ENCODE assay signal across 4 fruit fly cellular contexts in genomic region chr2L:18141471-18142345, dm6.
TF ChIP-seq lines count a peak whose summit lies in the region.

No protein-coding gene starts in this region.

TF ChIP-seq in whole organism, adult, 20 proteins besides CTCF, POLR2A, EP300 and RAD21 (continued from another document):
- no peak for TF ChIP-seq kay (GFP tag; lab: Kevin White, UChicago; ENCODE audit: borderline replicate concordance)

TF ChIP-seq in whole organism, embryonic, 481 proteins besides CTCF, POLR2A, EP300 and RAD21 (continued from another document and continues in another):
- TF ChIP-seq CG11696 (GFP tag; IDR thresholded peaks at IDR 0.05; lab: Robert Waterston, UW) (no peak), org-1 (GFP tag; optimal IDR thresholded peaks at IDR 0.05; lab: Kevin White, UChicago) (peak; percentile 57), CG9437 (GFP tag; optimal IDR thresholded peaks at IDR 0.05; lab: Kevin White, UChicago) (peak; percentile 63), CG12104 (GFP tag; optimal IDR thresholded peaks at IDR 0.05; lab: Kevin White, UChicago) (peak; percentile 48), Sox102F (GFP tag; optimal IDR thresholded peaks at IDR 0.05; lab: Kevin White, UChicago) (peak; percentile 79), MESR4 (GFP tag; optimal IDR thresholded peaks at IDR 0.05; lab: Kevin White, UChicago) (peak; percentile 12), slp2 (GFP tag; optimal IDR thresholded peaks at IDR 0.05; lab: Kevin White, UChicago) (peak; percentile 31), Kr (GFP tag; optimal IDR thresholded peaks at IDR 0.05; lab: Kevin White, UChicago) (no peak), bab2 (GFP tag; optimal IDR thresholded peaks at IDR 0.05; lab: Kevin White, UChicago) (peak; percentile 43), CG2116 (GFP tag; optimal IDR thresholded peaks at IDR 0.05; lab: Kevin White, UChicago) (no peak), CG14965 (GFP tag; optimal IDR thresholded peaks at IDR 0.05; lab: Kevin White, UChicago; ENCODE audit: borderline replicate concordance) (no peak), Dip3 (GFP tag; optimal IDR thresholded peaks at IDR 0.05; lab: Kevin White, UChicago) (peak; percentile 44), Usf (GFP tag; optimal IDR thresholded peaks at IDR 0.05; lab: Kevin White, UChicago) (no peak), tx (GFP tag; optimal IDR thresholded peaks at IDR 0.05; lab: Kevin White, UChicago) (peak; percentile 17), al (GFP tag; IDR thresholded peaks at IDR 0.05; lab: Robert Waterston, UW) (no peak), seq (GFP tag; IDR thresholded peaks at IDR 0.05; lab: Robert Waterston, UW) (peak; percentile 36; the same call in 1 of the 2 replicates), CG33557 (GFP tag; optimal IDR thresholded peaks at IDR 0.05; lab: Kevin White, UChicago) (no peak), scrt (GFP tag; optimal IDR thresholded peaks at IDR 0.05; lab: Kevin White, UChicago) (peak; percentile 64), CG30431 (GFP tag; optimal IDR thresholded peaks at IDR 0.05; lab: Kevin White, UChicago) (no peak), CG2889 (GFP tag; IDR thresholded peaks at IDR 0.05; lab: Robert Waterston, UW) (0 out of 3 replicates have a peak, but pooled peaks have one; percentile 30), CG9876 (GFP tag; optimal IDR thresholded peaks at IDR 0.05; lab: Kevin White, UChicago) (no peak), CG18262 (tag; optimal IDR thresholded peaks at IDR 0.05; lab: Kevin White, UChicago) (peak; percentile 75), fd96Cb (tag; optimal IDR thresholded peaks at IDR 0.05; lab: Kevin White, UChicago) (peak; percentile 52), CG6813 (GFP tag; optimal IDR thresholded peaks at IDR 0.05; lab: Kevin White, UChicago) (peak; percentile 56), Spps (tag; optimal IDR thresholded peaks at IDR 0.05; lab: Kevin White, UChicago) (no peak), phol (tag; optimal IDR thresholded peaks at IDR 0.05; lab: Kevin White, UChicago) (peak; percentile 71), CG6272 (GFP tag; IDR thresholded peaks at IDR 0.05; lab: Robert Waterston, UW) (0 out of 2 replicates have a peak, but pooled peaks have one; percentile 12), Vsx1 (GFP tag; optimal IDR thresholded peaks at IDR 0.05; lab: Kevin White, UChicago) (peak; percentile 29), CG3838 (GFP tag; optimal IDR thresholded peaks at IDR 0.05; lab: Kevin White, UChicago) (no peak), kay (GFP tag; optimal IDR thresholded peaks at IDR 0.05; lab: Kevin White, UChicago) (peak; percentile 25), CG17829 (tag; optimal IDR thresholded peaks at IDR 0.05; lab: Kevin White, UChicago) (peak; percentile 62), zf30C (GFP tag; optimal IDR thresholded peaks at IDR 0.05; lab: Kevin White, UChicago) (peak; percentile 64), nmo (GFP tag; optimal IDR thresholded peaks at IDR 0.05; lab: Kevin White, UChicago) (peak; percentile 68), fd64A (GFP tag; optimal IDR thresholded peaks at IDR 0.05; lab: Kevin White, UChicago) (no peak), ac (GFP tag; optimal IDR thresholded peaks at IDR 0.05; lab: Kevin White, UChicago) (peak; percentile 14), CG17385 (GFP tag; optimal IDR thresholded peaks at IDR 0.05; lab: Kevin White, UChicago) (peak; percentile 65), D19A (tag; optimal IDR thresholded peaks at IDR 0.05; lab: Kevin White, UChicago) (peak; percentile 31), pfk (GFP tag; optimal IDR thresholded peaks at IDR 0.05; lab: Kevin White, UChicago) (no peak), fd3F (GFP tag; optimal IDR thresholded peaks at IDR 0.05; lab: Kevin White, UChicago) (peak; percentile 17), CG15514 (GFP tag; optimal IDR thresholded peaks at IDR 0.05; lab: Kevin White, UChicago) (peak; percentile 50), otp (GFP tag; IDR thresholded peaks at IDR 0.05; lab: Robert Waterston, UW) (no peak; the same call in 2 of the 3 replicates), Ets65A (GFP tag; lab: Kevin White, UChicago) (peak; percentile 81), CG10654 (GFP tag; optimal IDR thresholded peaks at IDR 0.05; lab: Kevin White, UChicago) (peak; percentile 62)

TF ChIP-seq in whole organism, prepupa, 60 proteins besides CTCF, POLR2A, EP300 and RAD21 (continued from another document):
- TF ChIP-seq CG31627 (GFP tag; optimal IDR thresholded peaks at IDR 0.05; lab: Kevin White, UChicago) (peak; percentile 70), svp (GFP tag; lab: Kevin White, UChicago) (peak; percentile 87), eg (GFP tag; IDR thresholded peaks at IDR 0.05; lab: Robert Waterston, UW) (peak; percentile 78), salr (GFP tag; optimal IDR thresholded peaks at IDR 0.05; lab: Kevin White, UChicago) (no peak), CG1621 (tag; optimal IDR thresholded peaks at IDR 0.05; lab: Kevin White, UChicago) (peak; percentile 40), spab (GFP tag; optimal IDR thresholded peaks at IDR 0.05; lab: Kevin White, UChicago) (no peak), Ets21C (GFP tag; optimal IDR thresholded peaks at IDR 0.05; lab: Kevin White, UChicago) (peak; percentile 57), Eip75B (GFP tag; optimal IDR thresholded peaks at IDR 0.05; lab: Kevin White, UChicago) (peak; percentile 68), CG6808 (GFP tag; optimal IDR thresholded peaks at IDR 0.05; lab: Kevin White, UChicago) (peak; percentile 9), esn (GFP tag; optimal IDR thresholded peaks at IDR 0.05; lab: Kevin White, UChicago) (peak; percentile 85), CG7368 (GFP tag; optimal IDR thresholded peaks at IDR 0.05; lab: Kevin White, UChicago) (peak; percentile 44), Smox (GFP tag; optimal IDR thresholded peaks at IDR 0.05; lab: Kevin White, UChicago) (peak; percentile 77), Eip93F (GFP tag; optimal IDR thresholded peaks at IDR 0.05; lab: Kevin White, UChicago) (no peak), Eip78C (GFP tag; lab: Kevin White, UChicago) (peak; percentile 92), dac (GFP tag; optimal IDR thresholded peaks at IDR 0.05; lab: Kevin White, UChicago) (peak; percentile 43), CG34406 (GFP tag; optimal IDR thresholded peaks at IDR 0.05; lab: Kevin White, UChicago) (peak; percentile 64), CG6276 (GFP tag; optimal IDR thresholded peaks at IDR 0.05; lab: Kevin White, UChicago) (peak; percentile 74), CG6163 (GFP tag; IDR thresholded peaks at IDR 0.05; lab: Robert Waterston, UW) (no peak; the same call in 1 of the 3 replicates), CG15336 (GFP tag; IDR thresholded peaks at IDR 0.05; lab: Robert Waterston, UW) (peak; percentile 82), Gug (GFP tag; IDR thresholded peaks at IDR 0.05; lab: Robert Waterston, UW) (peak; percentile 50; the same call in 1 of the 2 replicates), acj6 (GFP tag; optimal IDR thresholded peaks at IDR 0.05; lab: Kevin White, UChicago) (peak; percentile 74), lz (GFP tag; optimal IDR thresholded peaks at IDR 0.05; lab: Kevin White, UChicago) (peak; percentile 77), Sox14 (GFP tag; optimal IDR thresholded peaks at IDR 0.05; lab: Kevin White, UChicago) (peak; percentile 63), fd85E (GFP tag; optimal IDR thresholded peaks at IDR 0.05; lab: Kevin White, UChicago) (peak; percentile 20), Met (GFP tag; optimal IDR thresholded peaks at IDR 0.05; lab: Kevin White, UChicago) (peak; percentile 78), Lpt (GFP tag; optimal IDR thresholded peaks at IDR 0.05; lab: Kevin White, UChicago) (peak; percentile 80), Ets96B (tag; optimal IDR thresholded peaks at IDR 0.05; lab: Kevin White, UChicago) (peak; percentile 32), Sox15 (GFP tag; optimal IDR thresholded peaks at IDR 0.05; lab: Kevin White, UChicago) (peak; percentile 51), CG4318 (GFP tag; optimal IDR thresholded peaks at IDR 0.05; lab: Kevin White, UChicago) (no peak), CG6792 (GFP tag; optimal IDR thresholded peaks at IDR 0.05; lab: Kevin White, UChicago) (peak; percentile 70), Sox102F (GFP tag; optimal IDR thresholded peaks at IDR 0.05; lab: Kevin White, UChicago) (peak; percentile 78), achi (GFP tag; optimal IDR thresholded peaks at IDR 0.05; lab: Kevin White, UChicago) (peak; percentile 58), CG3032 (tag; optimal IDR thresholded peaks at IDR 0.05; lab: Kevin White, UChicago) (peak; percentile 52), CG9139 (GFP tag; optimal IDR thresholded peaks at IDR 0.05; lab: Kevin White, UChicago) (peak; percentile 48), CG3919 (GFP tag; optimal IDR thresholded peaks at IDR 0.05; lab: Kevin White, UChicago) (peak; percentile 80), CG8319 (GFP tag; optimal IDR thresholded peaks at IDR 0.05; lab: Kevin White, UChicago) (peak; percentile 51), CG6854 (GFP tag; optimal IDR thresholded peaks at IDR 0.05; lab: Kevin White, UChicago) (peak; percentile 70), CG10669 (GFP tag; optimal IDR thresholded peaks at IDR 0.05; lab: Kevin White, UChicago) (peak; percentile 57), CG8119 (GFP tag; IDR thresholded peaks at IDR 0.05; lab: Robert Waterston, UW) (peak; percentile 84), CG8632 (GFP tag; optimal IDR thresholded peaks at IDR 0.05; lab: Kevin White, UChicago) (peak; percentile 63), cyc (GFP tag; optimal IDR thresholded peaks at IDR 0.05; lab: Kevin White, UChicago) (peak; percentile 53), OdsH (GFP tag; optimal IDR thresholded peaks at IDR 0.05; lab: Kevin White, UChicago) (peak; percentile 80)

TF ChIP-seq in whole organism, wandering third instar larva, 38 proteins besides CTCF, POLR2A, EP300 and RAD21 (continued from another document):
- TF ChIP-seq N (GFP tag; optimal IDR thresholded peaks at IDR 0.05; lab: Kevin White, UChicago) (no peak), dsf (GFP tag; optimal IDR thresholded peaks at IDR 0.05; lab: Kevin White, UChicago; ENCODE audit: borderline replicate concordance) (no peak), sage (GFP tag; optimal IDR thresholded peaks at IDR 0.05; lab: Kevin White, UChicago) (no peak), h (GFP tag; optimal IDR thresholded peaks at IDR 0.05; lab: Kevin White, UChicago) (peak; percentile 78), woc (GFP tag; optimal IDR thresholded peaks at IDR 0.05; lab: Kevin White, UChicago) (peak; percentile 26), Dif (GFP tag; optimal IDR thresholded peaks at IDR 0.05; lab: Kevin White, UChicago; ENCODE audit: partially characterized antibody) (peak; percentile 61), sv (GFP tag; optimal IDR thresholded peaks at IDR 0.05; lab: Kevin White, UChicago) (peak; percentile 37), ey (GFP tag; optimal IDR thresholded peaks at IDR 0.05; lab: Kevin White, UChicago) (peak; percentile 71), fru (GFP tag; optimal IDR thresholded peaks at IDR 0.05; lab: Kevin White, UChicago) (peak; percentile 70), dl (GFP tag; optimal IDR thresholded peaks at IDR 0.05; lab: Kevin White, UChicago; ENCODE audit: insufficient read depth in 1 of 2, partially characterized antibody in 2 of 2) (peak in 1 of 2 experiments; percentile 51), lola (GFP tag; optimal IDR thresholded peaks at IDR 0.05; lab: Kevin White, UChicago) (no peak), usp (GFP tag; optimal IDR thresholded peaks at IDR 0.05; lab: Kevin White, UChicago) (no peak), rgr (GFP tag; optimal IDR thresholded peaks at IDR 0.05; lab: Kevin White, UChicago) (peak; percentile 67), HLH106 (tag; optimal IDR thresholded peaks at IDR 0.05; lab: Kevin White, UChicago) (peak; percentile 63), pan (optimal IDR thresholded peaks at IDR 0.05; lab: Kevin White, UChicago) (no peak), CG32264 (GFP tag; optimal IDR thresholded peaks at IDR 0.05; lab: Kevin White, UChicago) (no peak)
